Fruit fly (Drosophila melanogaster): ENCODE data around the gene CG7377.

DNA sequence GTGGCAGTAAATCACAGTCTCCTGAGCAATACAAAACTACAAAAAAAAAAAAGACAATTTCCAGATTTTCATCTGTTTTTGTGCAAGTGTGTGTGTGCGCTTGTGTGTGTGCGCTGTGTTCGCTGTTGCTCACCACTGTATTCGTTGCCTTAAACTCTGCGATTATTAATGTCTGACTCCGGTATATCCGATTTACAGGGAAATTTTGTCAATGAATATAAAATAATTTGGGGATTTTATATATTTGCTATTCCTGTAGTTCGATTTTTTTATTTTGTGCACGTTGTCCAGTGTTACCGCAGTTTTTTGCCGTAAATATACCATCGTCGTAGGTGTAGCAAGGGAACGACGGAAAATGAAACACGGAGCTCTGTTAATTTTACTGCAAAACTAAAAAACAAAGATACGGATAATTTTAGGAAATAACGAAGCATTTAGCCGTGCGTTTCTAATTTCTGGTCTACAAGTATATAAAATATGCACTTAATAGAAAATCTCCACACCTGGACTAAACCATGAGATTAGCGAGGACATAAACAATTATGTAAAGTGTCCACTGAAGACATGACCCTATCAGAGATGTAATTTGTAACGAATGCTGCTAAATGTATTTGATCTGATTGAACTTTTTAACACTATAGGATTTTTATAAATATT is 19.8 kb downstream of the CG7377 start, which contains the start of gene Duba:
- TF ChIP-seq Gug (GFP tag; IDR thresholded peaks at IDR 0.05): no peak
- TF ChIP-seq CG10631 (GFP tag; optimal IDR thresholded peaks at IDR 0.05): no peak
- no peak for TF ChIP-seq CG16779 (tag; optimal IDR thresholded peaks at IDR 0.05)
- no peak for TF ChIP-seq CG11762 (GFP tag; optimal IDR thresholded peaks at IDR 0.05; ENCODE audit: insufficient read depth)
